Worm (Caenorhabditis elegans) whole organism, early embryonic: Measurements from ENCODE around the gene nhr-271.

Experiments
- B0310.2 ChIP-seq: sonication (generic microtip); optimal IDR thresholded peaks from 2 replicates; lab custom pipeline; 2016; ENCODE audit warnings: mild to moderate bottlenecking, missing genetic modification characterization, missing compliant biosample characterization
- F13C5.2 ChIP-seq: sonication (generic microtip); optimal IDR thresholded peaks from 2 replicates; lab custom pipeline; 2017; ENCODE audit warnings: mild to moderate bottlenecking, missing genetic modification characterization, inconsistent platforms, missing compliant biosample characterization
- ama-1 ChIP-seq: fragments of 150-350 bp; optimal IDR thresholded peaks from 2 replicates; lab custom pipeline; 2014
- ceh-13 ChIP-seq: fragments of 200-800 bp; sonication (Bioruptor generic); optimal IDR thresholded peaks from 2 replicates; lab custom pipeline; 2018; ENCODE audit warnings: mild to moderate bottlenecking, missing genetic modification characterization, missing compliant biosample characterization
- ceh-36 ChIP-seq: sonication (generic microtip); optimal IDR thresholded peaks from 2 replicates; lab custom pipeline; 2016; ENCODE audit warnings: missing genetic modification characterization, inconsistent platforms, missing compliant biosample characterization
- ets-7 ChIP-seq: sonication (generic microtip); optimal IDR thresholded peaks from 2 replicates; lab custom pipeline; 2016; ENCODE audit warnings: missing genotype, missing genetic modification characterization, missing compliant biosample characterization
- flt-1 ChIP-seq: fragments of 200-800 bp; sonication (Bioruptor generic); IDR thresholded peaks from 2 replicates; pipeline ENCODE4 v1.3.6; 2022; ENCODE audit warnings: missing genetic modification characterization, missing compliant biosample characterization
- hmbx-1 ChIP-seq: sonication (generic microtip); optimal IDR thresholded peaks from 2 replicates; lab custom pipeline; 2016; ENCODE audit warnings: mild to moderate bottlenecking, missing genetic modification characterization, missing compliant biosample characterization
- hnd-1 ChIP-seq: sonication (generic microtip); optimal IDR thresholded peaks from 2 replicates; lab custom pipeline; 2016; ENCODE audit warnings: missing genetic modification characterization, missing compliant biosample characterization
- pes-1 ChIP-seq: fragments of 200-800 bp; sonication (Bioruptor generic); IDR thresholded peaks from 2 replicates; pipeline ENCODE4 v1.3.6; 2022; ENCODE audit warnings: missing genetic modification reagents, missing genetic modification characterization, missing compliant biosample characterization
- scrt-1 ChIP-seq: fragments of 200-800 bp; sonication (Bioruptor generic); IDR thresholded peaks from 2 replicates; pipeline ENCODE4 v1.3.6; 2022; ENCODE audit warnings: missing genetic modification characterization, missing compliant biosample characterization
- sea-1 ChIP-seq: fragments of 200-800 bp; sonication (Bioruptor generic); conservative IDR thresholded peaks from 2 replicates; pipeline ENCODE4 v1.3.6; 2022; ENCODE audit warnings: missing genetic modification characterization, missing compliant biosample characterization
- tbx-37 ChIP-seq: fragments of 200-800 bp; sonication (Bioruptor generic); conservative IDR thresholded peaks from 2 replicates; pipeline ENCODE4 v1.3.6; 2022; ENCODE audit warnings: missing genetic modification reagents, missing genetic modification characterization, missing compliant biosample characterization
- tra-4 ChIP-seq: sonication (generic microtip); optimal IDR thresholded peaks from 2 replicates; lab custom pipeline; 2017; ENCODE audit warnings: missing genetic modification characterization, missing compliant biosample characterization

- no peak for TF ChIP-seq F13C5.2 (tag; lab: Kevin White, UChicago)
- TF ChIP-seq ama-1 (lab: Kevin White, UChicago), result no peak
- no peak for TF ChIP-seq hnd-1 (tag; lab: Kevin White, UChicago)
- TF ChIP-seq tra-4 (tag; lab: Kevin White, UChicago), result no peak
- TF ChIP-seq sea-1 (GFP tag; lab: Robert Waterston, UW), result no peak
- TF ChIP-seq ets-7 (tag; lab: Kevin White, UChicago), result no peak
- TF ChIP-seq flt-1 (GFP tag; lab: Robert Waterston, UW), result no peak
- no peak for TF ChIP-seq tbx-37 (GFP tag; lab: Robert Waterston, UW)
- no peak for TF ChIP-seq scrt-1
- TF ChIP-seq hmbx-1 (tag; lab: Kevin White, UChicago), result no peak
- no peak for TF ChIP-seq pes-1
- TF ChIP-seq ceh-13 (GFP tag; lab: Kevin White, UChicago), result no peak
- TF ChIP-seq ceh-36 (tag; lab: Kevin White, UChicago), result no peak
- TF ChIP-seq B0310.2 (tag; lab: Kevin White, UChicago), result no peak
Measured at ce11 chrV:16536701-16537100, 43.6 kb downstream of the nhr-271 start, which contains the start of gene Y32B12B.1.
